Fruit fly (Drosophila melanogaster): Measurements from ENCODE around the gene klar.

The klar gene

dm6 chr3L:441035-441604, 99.3 kb downstream of the klar start (continued):
- peak; percentile 70; the same call in 2 of the 3 replicates for TF ChIP-seq CG6163 (GFP tag; IDR thresholded peaks at IDR 0.05)
- peak; percentile 75 for TF ChIP-seq CG3919 (GFP tag; optimal IDR thresholded peaks at IDR 0.05)
- TF ChIP-seq CG7368 (GFP tag; optimal IDR thresholded peaks at IDR 0.05) = peak; percentile 32
- peak; percentile 65 for TF ChIP-seq CG6792 (GFP tag; optimal IDR thresholded peaks at IDR 0.05)
- peak; percentile 65 for TF ChIP-seq net (GFP tag; optimal IDR thresholded peaks at IDR 0.05)
- TF ChIP-seq CG6854 (GFP tag; optimal IDR thresholded peaks at IDR 0.05) = peak; percentile 67
- TF ChIP-seq Eip93F (GFP tag; optimal IDR thresholded peaks at IDR 0.05) = no peak
- peak; percentile 42 for TF ChIP-seq CG31627 (GFP tag; optimal IDR thresholded peaks at IDR 0.05)
- TF ChIP-seq CG3032 (tag; optimal IDR thresholded peaks at IDR 0.05) = peak; percentile 48
- TF ChIP-seq CG32006 (GFP tag; optimal IDR thresholded peaks at IDR 0.05) = peak; percentile 51
- peak; percentile 44 for TF ChIP-seq CG8319 (GFP tag; optimal IDR thresholded peaks at IDR 0.05)
- peak; percentile 86 for TF ChIP-seq Eip78C (GFP tag)
- peak; percentile 15 for TF ChIP-seq Hr4 (GFP tag; optimal IDR thresholded peaks at IDR 0.05)
- peak; percentile 20 for TF ChIP-seq CG11762 (GFP tag; optimal IDR thresholded peaks at IDR 0.05; ENCODE audit: insufficient read depth)
- TF ChIP-seq Ets21C (GFP tag; optimal IDR thresholded peaks at IDR 0.05) = peak; percentile 53
- TF ChIP-seq eg (GFP tag; IDR thresholded peaks at IDR 0.05) = peak; percentile 79
- TF ChIP-seq Hr38 (GFP tag; optimal IDR thresholded peaks at IDR 0.05) = no peak
- peak; percentile 68 to 91 for TF ChIP-seq ss (GFP tag; optimal IDR thresholded peaks at IDR 0.05)
- TF ChIP-seq Blimp-1 (GFP tag; optimal IDR thresholded peaks at IDR 0.05) = peak; percentile 4
- TF ChIP-seq Met (GFP tag; optimal IDR thresholded peaks at IDR 0.05) = peak; percentile 65
- no peak for TF ChIP-seq Lpt (GFP tag; optimal IDR thresholded peaks at IDR 0.05)
- peak; percentile 60 for TF ChIP-seq Hr39 (GFP tag; optimal IDR thresholded peaks at IDR 0.05)
- TF ChIP-seq Sox14 (GFP tag; optimal IDR thresholded peaks at IDR 0.05) = peak; percentile 20
- peak; percentile 46 for TF ChIP-seq CG6808 (GFP tag; optimal IDR thresholded peaks at IDR 0.05)
- TF ChIP-seq CG15336 (GFP tag; IDR thresholded peaks at IDR 0.05) = peak; percentile 65
- peak; percentile 50 for TF ChIP-seq spab (GFP tag; optimal IDR thresholded peaks at IDR 0.05)
- TF ChIP-seq Gug (GFP tag; IDR thresholded peaks at IDR 0.05) = peak; percentile 71
- TF ChIP-seq pdm3 (GFP tag; optimal IDR thresholded peaks at IDR 0.05) = peak; percentile 57
- peak; percentile 38 for TF ChIP-seq CG16779 (tag; optimal IDR thresholded peaks at IDR 0.05)
- TF ChIP-seq svp (GFP tag) = peak; percentile 93
- peak; percentile 15 for TF ChIP-seq dsx (GFP tag; optimal IDR thresholded peaks at IDR 0.05; ENCODE audit: poor library complexity, severe bottlenecking)
- TF ChIP-seq Sox15 (GFP tag; optimal IDR thresholded peaks at IDR 0.05) = peak; percentile 44
- peak; percentile 70 for TF ChIP-seq lz (GFP tag; optimal IDR thresholded peaks at IDR 0.05)
- peak; percentile 47 for TF ChIP-seq CG8632 (GFP tag; optimal IDR thresholded peaks at IDR 0.05)
- peak; percentile 68 for TF ChIP-seq CG11294 (GFP tag; IDR thresholded peaks at IDR 0.05)
- TF ChIP-seq Smox (GFP tag; optimal IDR thresholded peaks at IDR 0.05) = peak; percentile 63
- TF ChIP-seq CG8119 (GFP tag; IDR thresholded peaks at IDR 0.05) = peak; percentile 63; the same call in 2 of the 3 replicates
- TF ChIP-seq CG9139 (GFP tag; optimal IDR thresholded peaks at IDR 0.05) = peak; percentile 29
- peak; percentile 25 for TF ChIP-seq CG6276 (GFP tag; optimal IDR thresholded peaks at IDR 0.05)
- TF ChIP-seq fd85E (GFP tag; optimal IDR thresholded peaks at IDR 0.05) = peak; percentile 20

dm6 chr3L:440249-440648, 100.2 kb downstream of the klar start:
- TF ChIP-seq cyc (GFP tag; optimal IDR thresholded peaks at IDR 0.05) = no peak
- peak; percentile 42 to 66 for TF ChIP-seq ss (GFP tag; optimal IDR thresholded peaks at IDR 0.05)
- TF ChIP-seq salr (GFP tag; optimal IDR thresholded peaks at IDR 0.05) = peak in 1 of 2 experiments; percentile 53
- TF ChIP-seq CG6792 (GFP tag; optimal IDR thresholded peaks at IDR 0.05) = no peak
- peak; percentile 16; the same call in 1 of the 2 replicates for TF ChIP-seq CG15336 (GFP tag; IDR thresholded peaks at IDR 0.05)
- TF ChIP-seq Gug (GFP tag; IDR thresholded peaks at IDR 0.05) = no peak
- TF ChIP-seq Hr4 (GFP tag; optimal IDR thresholded peaks at IDR 0.05) = no peak
- TF ChIP-seq CG6163 (GFP tag; IDR thresholded peaks at IDR 0.05) = peak; percentile 69
- TF ChIP-seq CG7368 (GFP tag; optimal IDR thresholded peaks at IDR 0.05) = peak; percentile 43
- TF ChIP-seq dsx (GFP tag; optimal IDR thresholded peaks at IDR 0.05; ENCODE audit: poor library complexity, severe bottlenecking) = no peak
- TF ChIP-seq vri (GFP tag; optimal IDR thresholded peaks at IDR 0.05) = peak; percentile 36
- no peak for TF ChIP-seq fd59A (GFP tag; optimal IDR thresholded peaks at IDR 0.05)
- no peak for TF ChIP-seq Smox (GFP tag; optimal IDR thresholded peaks at IDR 0.05)
- no peak for TF ChIP-seq topi (GFP tag; optimal IDR thresholded peaks at IDR 0.05)
- no peak for TF ChIP-seq svp (GFP tag)
- no peak for TF ChIP-seq Lpt (GFP tag; optimal IDR thresholded peaks at IDR 0.05)
- TF ChIP-seq esn (GFP tag; optimal IDR thresholded peaks at IDR 0.05) = no peak
- peak; percentile 22 for TF ChIP-seq CG3919 (GFP tag; optimal IDR thresholded peaks at IDR 0.05)
- peak; percentile 21 for TF ChIP-seq spab (GFP tag; optimal IDR thresholded peaks at IDR 0.05)
- TF ChIP-seq pdm3 (GFP tag; optimal IDR thresholded peaks at IDR 0.05) = no peak
- no peak for TF ChIP-seq CG11294 (GFP tag; IDR thresholded peaks at IDR 0.05)
- TF ChIP-seq CG8119 (GFP tag; IDR thresholded peaks at IDR 0.05) = peak; percentile 34; the same call in 1 of the 3 replicates
- TF ChIP-seq lz (GFP tag; optimal IDR thresholded peaks at IDR 0.05) = no peak
- no peak for TF ChIP-seq Eip75B (GFP tag; optimal IDR thresholded peaks at IDR 0.05)
- TF ChIP-seq eg (GFP tag; IDR thresholded peaks at IDR 0.05) = 0 out of 3 replicates have a peak, but pooled peaks have one; percentile 28
- TF ChIP-seq Eip93F (GFP tag; optimal IDR thresholded peaks at IDR 0.05) = no peak
- peak; percentile 38 for TF ChIP-seq CG1621 (tag; optimal IDR thresholded peaks at IDR 0.05)

All from whole organism, prepupa.